Fruit fly (Drosophila melanogaster) whole organism, embryonic: ENCODE data around the gene waw.

ENCODE experiments used
- CG11560 ChIP-seq: fragments of 200-800 bp; sonication (Bioruptor generic); IDR thresholded peaks from 3 replicates; pipeline ENCODE4 v1.3.6; 2022; ENCODE audit warnings: missing biosample characterization, missing genetic modification characterization
- CG12071 ChIP-seq: fragments of 200-800 bp; sonication (Bioruptor generic); optimal IDR thresholded peaks from 3 replicates; lab custom pipeline; 2018; ENCODE audit warnings: missing biosample characterization, mild to moderate bottlenecking, missing genetic modification characterization
- CG12104 ChIP-seq: fragments of 200-800 bp; sonication (Bioruptor generic); optimal IDR thresholded peaks from 3 replicates; lab custom pipeline; 2016; ENCODE audit warnings: missing biosample characterization, missing genetic modification characterization
- CG12659 ChIP-seq: fragments of 200-800 bp; sonication (Bioruptor generic); optimal IDR thresholded peaks from 3 replicates; lab custom pipeline; 2017; ENCODE audit warnings: mild to moderate bottlenecking, missing biosample characterization, missing genetic modification reagents, missing genetic modification characterization
- CG12744 ChIP-seq: fragments of 200-800 bp; sonication (Bioruptor generic); optimal IDR thresholded peaks from 2 replicates; lab custom pipeline; 2016; ENCODE audit warnings: missing biosample characterization, missing genetic modification characterization
- CG12942 ChIP-seq: fragments of 200-800 bp; sonication (Bioruptor generic); optimal IDR thresholded peaks from 3 replicates; lab custom pipeline; 2016; ENCODE audit warnings: missing biosample characterization, missing genetic modification characterization
- CG1529 ChIP-seq: fragments of 200-800 bp; sonication (Bioruptor generic); optimal IDR thresholded peaks from 3 replicates; lab custom pipeline; 2018; ENCODE audit warnings: missing biosample characterization, missing genetic modification characterization
- CG15696 ChIP-seq: fragments of 200-800 bp; sonication (Bioruptor generic); optimal IDR thresholded peaks from 2 replicates; lab custom pipeline; 2019; ENCODE audit warnings: missing biosample characterization, mild to moderate bottlenecking, missing genetic modification characterization, moderate library complexity
- CG16779 ChIP-seq: fragments of 200-800 bp; sonication (Bioruptor generic); IDR thresholded peaks from 2 replicates; pipeline ENCODE4 v1.3.6; 2022; ENCODE audit warnings: missing biosample characterization, missing genetic modification characterization
- CG16815 ChIP-seq: fragments of 200-800 bp; sonication (Bioruptor generic); optimal IDR thresholded peaks from 3 replicates; lab custom pipeline; 2017; ENCODE audit warnings: missing biosample characterization, mild to moderate bottlenecking, missing genetic modification characterization
- CG16863 ChIP-seq: fragments of 200-800 bp; sonication (Bioruptor generic); optimal IDR thresholded peaks from 3 replicates; lab custom pipeline; 2016; ENCODE audit warnings: missing biosample characterization, missing genetic modification characterization
- CG17328 ChIP-seq: fragments of 200-800 bp; sonication (Bioruptor generic); IDR thresholded peaks from 2 replicates; pipeline ENCODE4 v1.3.6; 2022; ENCODE audit warnings: missing biosample characterization, missing genetic modification characterization
- CG17361 ChIP-seq: fragments of 200-800 bp; sonication (Bioruptor generic); IDR thresholded peaks from 3 replicates; pipeline ENCODE4 v1.3.6; 2022; ENCODE audit warnings: missing biosample characterization, missing genetic modification characterization
- CG17802 ChIP-seq: fragments of 200-800 bp; sonication (Bioruptor generic); optimal IDR thresholded peaks from 2 replicates; lab custom pipeline; 2018; ENCODE audit warnings: missing biosample characterization, mild to moderate bottlenecking, missing genetic modification characterization, moderate library complexity
- CG2116 ChIP-seq: fragments of 200-800 bp; sonication (Bioruptor generic); optimal IDR thresholded peaks from 3 replicates; lab custom pipeline; 2018; ENCODE audit warnings: missing biosample characterization, mild to moderate bottlenecking, missing genetic modification characterization
- CG2199 ChIP-seq: fragments of 200-800 bp; sonication (Bioruptor generic); IDR thresholded peaks from 3 replicates; pipeline ENCODE4 v1.3.6; 2022; ENCODE audit warnings: missing biosample characterization, missing genetic modification characterization
- CG3065 ChIP-seq: fragments of 200-800 bp; sonication (Bioruptor generic); optimal IDR thresholded peaks from 2 replicates; lab custom pipeline; 2016; ENCODE audit warnings: missing biosample characterization, missing genetic modification characterization
- CG3163 ChIP-seq: fragments of 200-800 bp; sonication (Bioruptor generic); optimal IDR thresholded peaks from 3 replicates; lab custom pipeline; 2016; ENCODE audit warnings: missing biosample characterization, missing genetic modification characterization
- CG4328 ChIP-seq: fragments of 200-800 bp; sonication (Bioruptor generic); optimal IDR thresholded peaks from 3 replicates; lab custom pipeline; 2017; ENCODE audit warnings: missing biosample characterization, missing genetic modification reagents, missing genetic modification characterization
- CG4707 ChIP-seq: fragments of 200-800 bp; sonication (Bioruptor generic); optimal IDR thresholded peaks from 2 replicates; lab custom pipeline; 2018; ENCODE audit warnings: missing biosample characterization, mild to moderate bottlenecking, missing genetic modification characterization, moderate library complexity
- CG6683 ChIP-seq: fragments of 200-800 bp; sonication (Bioruptor generic); optimal IDR thresholded peaks from 2 replicates; lab custom pipeline; 2017; ENCODE audit warnings: missing biosample characterization, mild to moderate bottlenecking, missing genetic modification characterization, missing genetic modification reagents
- CG7556 ChIP-seq: fragments of 200-800 bp; sonication (Bioruptor generic); optimal IDR thresholded peaks from 2 replicates; lab custom pipeline; 2017; ENCODE audit warnings: missing biosample characterization, mild to moderate bottlenecking, missing genetic modification characterization
- CG7963 ChIP-seq: fragments of 200-800 bp; sonication (Bioruptor generic); IDR thresholded peaks from 3 replicates; pipeline ENCODE4 v1.3.6; 2022; ENCODE audit warnings: missing biosample characterization, missing genetic modification characterization; ENCODE audit not compliant: partially characterized antibody
- Camta ChIP-seq: fragments of 200-800 bp; sonication (Bioruptor generic); optimal IDR thresholded peaks from 2 replicates; lab custom pipeline; 2016; ENCODE audit warnings: missing biosample characterization, missing genetic modification characterization
- Dip2 ChIP-seq: fragments of 200-800 bp; sonication (Bioruptor generic); IDR thresholded peaks from 2 replicates; pipeline ENCODE4 v1.3.6; 2022; ENCODE audit warnings: missing biosample characterization, missing genetic modification characterization
- Hmx ChIP-seq: fragments of 200-800 bp; sonication (Bioruptor generic); optimal IDR thresholded peaks from 2 replicates; lab custom pipeline; 2016; ENCODE audit warnings: missing biosample characterization, missing genetic modification characterization
- Hr3 ChIP-seq: fragments of 200-800 bp; sonication (Bioruptor generic); optimal IDR thresholded peaks from 3 replicates; lab custom pipeline; 2016; ENCODE audit warnings: missing biosample characterization, missing genetic modification characterization
- Lpt ChIP-seq: fragments of >200 bp; optimal IDR thresholded peaks from 2 replicates; lab custom pipeline; 2018; ENCODE audit warnings: missing biosample characterization, missing genetic modification characterization
- Nf-YA ChIP-seq: fragments of 200-800 bp; sonication (Bioruptor generic); IDR thresholded peaks from 2 replicates; pipeline ENCODE4 v1.3.6; 2022; ENCODE audit warnings: missing biosample characterization, missing genetic modification characterization
- Oli ChIP-seq: fragments of 200-800 bp; sonication (Bioruptor generic); optimal IDR thresholded peaks from 2 replicates; lab custom pipeline; 2018; ENCODE audit warnings: missing biosample characterization, mild to moderate bottlenecking, missing genetic modification characterization, moderate library complexity
- Sin3A ChIP-seq: fragments of >200 bp; optimal IDR thresholded peaks from 2 replicates; lab custom pipeline; 2018
- Sox100B ChIP-seq: fragments of 200-800 bp; sonication (Bioruptor generic); optimal IDR thresholded peaks from 3 replicates; lab custom pipeline; 2018; ENCODE audit warnings: missing biosample characterization, mild to moderate bottlenecking, missing genetic modification characterization
- bbx ChIP-seq: fragments of 200-800 bp; sonication (Bioruptor generic); IDR thresholded peaks from 2 replicates; pipeline ENCODE4 v1.3.6; 2022; ENCODE audit warnings: missing biosample characterization, missing genetic modification characterization; ENCODE audit not compliant: partially characterized antibody
- chif ChIP-seq, 2 experiments: fragments of 200-800 bp; sonication (Bioruptor generic); optimal IDR thresholded peaks; 3 replicates each; lab custom pipeline; 2016; ENCODE audit warnings: missing biosample characterization in 2 of 2, missing genetic modification characterization in 2 of 2
- crc ChIP-seq: fragments of 200-800 bp; sonication (Bioruptor generic); optimal IDR thresholded peaks from 2 replicates; lab custom pipeline; 2016; ENCODE audit warnings: missing biosample characterization, missing genetic modification characterization
- danr ChIP-seq: fragments of 200-800 bp; sonication (Bioruptor generic); IDR thresholded peaks from 2 replicates; pipeline ENCODE4 v1.3.6; 2022; ENCODE audit warnings: missing biosample characterization, missing genetic modification characterization
- fru ChIP-seq: fragments of >200 bp; optimal IDR thresholded peaks from 2 replicates; lab custom pipeline; 2017
- gem ChIP-seq: fragments of 200-800 bp; sonication (Bioruptor generic); optimal IDR thresholded peaks from 2 replicates; lab custom pipeline; 2019; ENCODE audit warnings: missing biosample characterization, mild to moderate bottlenecking, missing genetic modification characterization, moderate library complexity
- gfzf ChIP-seq: fragments of 200-800 bp; sonication (Bioruptor generic); optimal IDR thresholded peaks from 2 replicates; lab custom pipeline; 2016; ENCODE audit warnings: missing biosample characterization, mild to moderate bottlenecking, missing genetic modification characterization, moderate library complexity
- gro ChIP-seq: fragments of 200-800 bp; sonication (Bioruptor generic); optimal IDR thresholded peaks from 2 replicates; lab custom pipeline; 2016; ENCODE audit warnings: missing biosample characterization, missing genetic modification characterization
- ind ChIP-seq: fragments of 200-800 bp; sonication (Bioruptor generic); optimal IDR thresholded peaks from 3 replicates; lab custom pipeline; 2016; ENCODE audit warnings: missing biosample characterization, missing genetic modification characterization
- insv ChIP-seq, 2 experiments: fragments of 200-800 bp; sonication (Bioruptor generic); optimal IDR thresholded peaks; 3 replicates each; lab custom pipeline; 2016 to 2018; ENCODE audit warnings: missing biosample characterization in 2 of 2, missing genetic modification characterization in 2 of 2
- maf-S ChIP-seq: fragments of 200-800 bp; sonication (Bioruptor generic); optimal IDR thresholded peaks from 2 replicates; lab custom pipeline; 2016; ENCODE audit warnings: missing biosample characterization, missing genetic modification characterization
- nerfin-1 ChIP-seq: fragments of 200-800 bp; sonication (Bioruptor generic); optimal IDR thresholded peaks from 3 replicates; lab custom pipeline; 2019; ENCODE audit warnings: missing biosample characterization, mild to moderate bottlenecking, missing genetic modification characterization, moderate library complexity
- pb ChIP-seq: fragments of 200-800 bp; sonication (Bioruptor generic); optimal IDR thresholded peaks from 3 replicates; lab custom pipeline; 2016; ENCODE audit warnings: missing biosample characterization, missing genetic modification characterization
- schlank ChIP-seq: fragments of 200-800 bp; sonication (Bioruptor generic); optimal IDR thresholded peaks from 2 replicates; lab custom pipeline; 2018; ENCODE audit warnings: missing biosample characterization, mild to moderate bottlenecking, missing genetic modification characterization
- sens ChIP-seq: fragments of 200-800 bp; sonication (Bioruptor generic); peaks from one replicate; lab custom pipeline; 2016; ENCODE audit warnings: missing biosample characterization, missing genetic modification characterization
- shn ChIP-seq: fragments of 200-800 bp; sonication (Bioruptor generic); optimal IDR thresholded peaks from 3 replicates; lab custom pipeline; 2016; ENCODE audit warnings: missing biosample characterization, missing genetic modification characterization
- sob ChIP-seq: fragments of 200-800 bp; sonication (Bioruptor generic); IDR thresholded peaks from 2 replicates; pipeline ENCODE4 v1.3.6; 2022; ENCODE audit warnings: missing biosample characterization, missing genetic modification characterization
- unpg ChIP-seq: fragments of 200-800 bp; sonication (Bioruptor generic); optimal IDR thresholded peaks from 3 replicates; lab custom pipeline; 2018; ENCODE audit warnings: missing biosample characterization, mild to moderate bottlenecking, missing genetic modification characterization, moderate library complexity
- usp ChIP-seq: fragments of >200 bp; optimal IDR thresholded peaks from 2 replicates; lab custom pipeline; 2017; ENCODE audit warnings: missing biosample characterization, missing genetic modification characterization

The waw gene

DNA sequence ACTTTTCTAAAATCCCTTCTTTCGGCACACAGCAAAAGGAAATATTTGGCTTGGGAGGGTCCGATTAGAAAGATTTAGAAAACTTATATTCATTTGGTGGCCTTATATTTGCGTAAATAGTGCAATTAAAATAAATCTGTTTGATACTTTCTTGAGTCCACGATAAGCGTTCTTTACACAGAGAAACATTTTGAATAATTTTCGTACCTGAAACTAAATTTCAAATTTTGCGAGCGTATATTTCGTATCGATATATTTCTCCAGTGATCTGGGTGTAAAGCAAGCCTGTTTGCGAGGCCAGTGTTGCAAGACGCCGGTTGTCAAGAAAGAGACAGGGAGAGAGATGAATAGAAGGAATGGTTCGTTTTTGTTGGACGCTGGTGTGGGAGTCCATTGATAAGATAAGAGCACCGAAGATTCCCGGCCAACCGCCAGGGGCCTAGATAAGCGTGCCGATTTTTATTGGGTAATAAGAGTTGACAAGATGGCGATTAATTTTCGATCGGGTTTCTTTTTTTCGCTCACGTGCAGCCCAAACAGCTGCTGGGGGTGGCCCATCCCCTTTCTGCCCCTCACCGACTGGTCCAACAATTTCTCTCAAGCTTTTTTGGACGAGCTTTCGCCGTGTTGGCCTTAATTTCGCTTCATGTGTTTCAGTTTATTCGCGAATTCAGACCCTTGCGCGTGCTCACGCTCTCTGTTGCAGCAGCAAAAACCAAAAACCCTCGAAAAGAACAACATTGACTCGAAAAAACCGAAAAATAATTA lies 11.0 kb downstream of the waw start, which contains the start of gene slgA (continued):
- TF ChIP-seq unpg (GFP tag; lab: Kevin White, UChicago) (no peak), CG12104 (peak; percentile 5), sob (GFP tag; lab: Robert Waterston, UW) (peak; percentile 68), CG12659 (GFP tag; lab: Kevin White, UChicago) (peak; percentile 63), CG16779 (GFP tag; lab: Robert Waterston, UW) (no peak), CG16863 (no peak), CG17361 (GFP tag; lab: Robert Waterston, UW) (peak; percentile 23; the same call in 1 of the 3 replicates), danr (GFP tag; lab: Robert Waterston, UW) (no peak), gro (GFP tag; lab: Kevin White, UChicago) (peak; percentile 18), Nf-YA (GFP tag; lab: Robert Waterston, UW) (peak; percentile 76; the same call in 1 of the 2 replicates), CG12071 (GFP tag; lab: Kevin White, UChicago) (peak; percentile 21), fru (lab: Kevin White, UChicago) (no peak), Lpt (no peak), CG12744 (no peak), Dip2 (no peak), CG6683 (GFP tag; lab: Kevin White, UChicago) (no peak), pb (GFP tag; lab: Kevin White, UChicago) (peak; percentile 15), schlank (tag; lab: Kevin White, UChicago) (no peak), Hmx (GFP tag; lab: Kevin White, UChicago) (no peak), gem (no peak), Sox100B (GFP tag; lab: Kevin White, UChicago) (peak; percentile 19), usp (GFP tag; lab: Kevin White, UChicago) (no peak), chif (GFP tag; optimal IDR thresholded peaks at IDR 0.05; lab: Kevin White, UChicago) (peak; percentile 5 to 29), CG11560 (tag; lab: Robert Waterston, UW) (no peak), shn (peak; percentile 25), Oli (no peak), CG2199 (GFP tag; lab: Robert Waterston, UW) (no peak), CG4328 (GFP tag; lab: Kevin White, UChicago) (no peak), CG7556 (GFP tag; lab: Kevin White, UChicago) (no peak), insv (GFP tag; optimal IDR thresholded peaks at IDR 0.05; lab: Kevin White, UChicago) (no peak), bbx (GFP tag; lab: Robert Waterston, UW) (peak; percentile 80), CG3163 (GFP tag; lab: Kevin White, UChicago) (peak; percentile 4), CG17328 (no peak), CG17802 (tag; lab: Kevin White, UChicago) (peak; percentile 1), gfzf (GFP tag; lab: Kevin White, UChicago) (peak; percentile 27), crc (GFP tag; lab: Kevin White, UChicago) (no peak), nerfin-1 (no peak), Hr3 (GFP tag; lab: Kevin White, UChicago) (peak; percentile 11), Sin3A (peak; percentile 37), CG2116 (GFP tag; lab: Kevin White, UChicago) (peak; percentile 98), sens (GFP tag; lab: Kevin White, UChicago) (peak; percentile 82), CG15696 (tag; lab: Kevin White, UChicago) (no peak), ind (GFP tag; lab: Kevin White, UChicago) (peak; percentile 9), CG7963 (GFP tag; lab: Robert Waterston, UW) (peak; percentile 49; the same call in 1 of the 3 replicates), CG3065 (GFP tag; lab: Kevin White, UChicago) (no peak), CG12942 (GFP tag; lab: Kevin White, UChicago) (peak; percentile 17), maf-S (no peak), CG4707 (GFP tag; lab: Kevin White, UChicago) (no peak), Camta (GFP tag; lab: Kevin White, UChicago) (peak; percentile 24), CG16815 (GFP tag; lab: Kevin White, UChicago) (peak; percentile 1), CG1529 (GFP tag; lab: Kevin White, UChicago) (no peak)
